Fruit fly (Drosophila melanogaster) Kc167 (cell line): ENCODE results near the gene CG43342.

Source experiments
- h ChIP-seq: fragments of >200 bp; optimal IDR thresholded peaks from 3 replicates; lab custom pipeline; 2018; ENCODE audit warnings: missing external identifiers
- insv ChIP-seq: fragments of >200 bp; optimal IDR thresholded peaks from 3 replicates; lab custom pipeline; 2018; ENCODE audit warnings: missing external identifiers
- psq ChIP-seq: fragments of >200 bp; optimal IDR thresholded peaks from 2 replicates; lab custom pipeline; 2017; ENCODE audit warnings: missing external identifiers

DNA sequence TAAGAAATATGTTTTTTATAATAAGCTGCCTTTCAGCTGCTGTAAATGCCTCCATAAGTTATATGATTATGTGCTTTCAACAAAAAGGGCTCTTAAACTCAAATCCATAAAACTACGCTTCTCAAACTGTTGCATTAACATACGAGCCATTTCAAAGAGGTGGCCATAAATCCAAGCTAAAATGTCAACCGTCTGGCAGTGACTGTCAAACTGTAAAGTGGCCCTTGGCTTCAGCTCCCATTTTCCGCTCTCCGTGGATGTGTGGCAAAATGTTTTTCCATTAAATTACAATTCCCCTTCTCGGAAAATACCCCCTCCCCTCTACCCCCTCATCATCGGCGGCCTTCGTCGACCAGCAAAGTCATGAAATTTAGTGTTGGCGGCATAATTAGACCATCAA lies 38.4 kb upstream of the CG43342 start:
- TF ChIP-seq h (lab: Kevin White, UChicago), result no peak
- TF ChIP-seq psq (lab: Kevin White, UChicago), result no peak
- TF ChIP-seq insv, result no peak
